ENCODE assay signal across 4 fruit fly cellular contexts in genomic region chr3R:7522266-7522955, dm6.
TF ChIP-seq lines count a peak whose summit lies in the region.

No protein-coding gene starts in this region.

- TF ChIP-seq CTCF in whole organism, embryonic (GFP tag; optimal IDR thresholded peaks at IDR 0.05; lab: Kevin White, UChicago), result no peak

TF ChIP-seq in whole organism, adult, 20 proteins besides CTCF, POLR2A, EP300 and RAD21:
- TF ChIP-seq CG14711 (tag; optimal IDR thresholded peaks at IDR 0.05; lab: Kevin White, UChicago) (peak; percentile 16), tj (GFP tag; optimal IDR thresholded peaks at IDR 0.05; lab: Kevin White, UChicago) (no peak), CG12768 (GFP tag; optimal IDR thresholded peaks at IDR 0.05; lab: Kevin White, UChicago) (peak; percentile 44), pad (GFP tag; optimal IDR thresholded peaks at IDR 0.05; lab: Kevin White, UChicago) (no peak), Crg-1 (GFP tag; optimal IDR thresholded peaks at IDR 0.05; lab: Kevin White, UChicago) (peak; percentile 60), CG7101 (tag; optimal IDR thresholded peaks at IDR 0.05; lab: Kevin White, UChicago) (peak; percentile 65), ovo (GFP tag; optimal IDR thresholded peaks at IDR 0.05; lab: Kevin White, UChicago) (peak; percentile 27), CG7045 (GFP tag; optimal IDR thresholded peaks at IDR 0.05; lab: Kevin White, UChicago) (peak; percentile 5), Mnt (GFP tag; optimal IDR thresholded peaks at IDR 0.05; lab: Kevin White, UChicago) (peak; percentile 10), cnc (optimal IDR thresholded peaks at IDR 0.05; lab: Kevin White, UChicago) (peak in 1 of 2 experiments; percentile 31), CG1620 (GFP tag; optimal IDR thresholded peaks at IDR 0.05; lab: Kevin White, UChicago) (no peak), Clk (GFP tag; optimal IDR thresholded peaks at IDR 0.05; lab: Kevin White, UChicago) (no peak), CG5204 (GFP tag; optimal IDR thresholded peaks at IDR 0.05; lab: Kevin White, UChicago) (peak; percentile 20), toe (GFP tag; optimal IDR thresholded peaks at IDR 0.05; lab: Kevin White, UChicago) (peak; percentile 26), CG33017 (tag; optimal IDR thresholded peaks at IDR 0.05; lab: Kevin White, UChicago) (peak; percentile 59), cic (GFP tag; optimal IDR thresholded peaks at IDR 0.05; lab: Kevin White, UChicago) (peak; percentile 24), kay (GFP tag; lab: Kevin White, UChicago; ENCODE audit: borderline replicate concordance) (peak; percentile 61)

TF ChIP-seq in whole organism, embryonic, 481 proteins besides CTCF, POLR2A, EP300 and RAD21:
- TF ChIP-seq CG18599 (GFP tag; optimal IDR thresholded peaks at IDR 0.05; lab: Kevin White, UChicago), result peak; percentile 22
- TF ChIP-seq mirr (GFP tag; optimal IDR thresholded peaks at IDR 0.05; lab: Kevin White, UChicago), result peak; percentile 44
- peak; percentile 5 for TF ChIP-seq CG15696 (tag; optimal IDR thresholded peaks at IDR 0.05; lab: Kevin White, UChicago)
- TF ChIP-seq CG33557 (GFP tag; optimal IDR thresholded peaks at IDR 0.05; lab: Kevin White, UChicago), result peak; percentile 12
- TF ChIP-seq CG7987 (GFP tag; optimal IDR thresholded peaks at IDR 0.05; lab: Kevin White, UChicago), result peak; percentile 6
- TF ChIP-seq CG1024 (GFP tag; IDR thresholded peaks at IDR 0.05; lab: Robert Waterston, UW), result no peak
- TF ChIP-seq fd3F (GFP tag; optimal IDR thresholded peaks at IDR 0.05; lab: Kevin White, UChicago), result no peak
- TF ChIP-seq Med (GFP tag; lab: Kevin White, UChicago), result peak; percentile 58
- peak; percentile 67 for TF ChIP-seq sens (GFP tag; lab: Kevin White, UChicago)
- peak; percentile 52 for TF ChIP-seq exex (tag; optimal IDR thresholded peaks at IDR 0.05; lab: Kevin White, UChicago)
- peak; percentile 4 for TF ChIP-seq PHDP (tag; optimal IDR thresholded peaks at IDR 0.05; lab: Kevin White, UChicago)
- TF ChIP-seq abd-A (tag; optimal IDR thresholded peaks at IDR 0.05; lab: Kevin White, UChicago), result peak; percentile 52
- peak; percentile 51 for TF ChIP-seq CG34376 (GFP tag; optimal IDR thresholded peaks at IDR 0.05; lab: Kevin White, UChicago)
- TF ChIP-seq CG11456 (GFP tag; IDR thresholded peaks at IDR 0.05; lab: Robert Waterston, UW), result no peak
TF ChIP-seq in whole organism, embryonic: peak in this region for 11.

TF ChIP-seq in whole organism, prepupa, 60 proteins besides CTCF, POLR2A, EP300 and RAD21:
- TF ChIP-seq CG6276 (GFP tag; optimal IDR thresholded peaks at IDR 0.05; lab: Kevin White, UChicago), result peak; percentile 70
- no peak for TF ChIP-seq lz (GFP tag; optimal IDR thresholded peaks at IDR 0.05; lab: Kevin White, UChicago)
- no peak for TF ChIP-seq CG16779 (tag; optimal IDR thresholded peaks at IDR 0.05; lab: Kevin White, UChicago)
- TF ChIP-seq Lpt (GFP tag; optimal IDR thresholded peaks at IDR 0.05; lab: Kevin White, UChicago), result no peak
- TF ChIP-seq fd85E (GFP tag; optimal IDR thresholded peaks at IDR 0.05; lab: Kevin White, UChicago), result no peak
- no peak for TF ChIP-seq cyc (GFP tag; optimal IDR thresholded peaks at IDR 0.05; lab: Kevin White, UChicago)
- no peak for TF ChIP-seq Blimp-1 (GFP tag; optimal IDR thresholded peaks at IDR 0.05; lab: Kevin White, UChicago)
- no peak for TF ChIP-seq CG10631 (GFP tag; optimal IDR thresholded peaks at IDR 0.05; lab: Kevin White, UChicago)
- TF ChIP-seq CG6792 (GFP tag; optimal IDR thresholded peaks at IDR 0.05; lab: Kevin White, UChicago), result no peak
- no peak for TF ChIP-seq Hr39 (GFP tag; optimal IDR thresholded peaks at IDR 0.05; lab: Kevin White, UChicago)
- TF ChIP-seq acj6 (GFP tag; optimal IDR thresholded peaks at IDR 0.05; lab: Kevin White, UChicago), result no peak
- TF ChIP-seq fkh (GFP tag; optimal IDR thresholded peaks at IDR 0.05; lab: Kevin White, UChicago), result peak; percentile 20
- no peak for TF ChIP-seq Smox (GFP tag; optimal IDR thresholded peaks at IDR 0.05; lab: Kevin White, UChicago)
- peak; percentile 91 for TF ChIP-seq svp (GFP tag; lab: Kevin White, UChicago)
- TF ChIP-seq eg (GFP tag; IDR thresholded peaks at IDR 0.05; lab: Robert Waterston, UW), result no peak
- no peak for TF ChIP-seq CG3032 (tag; optimal IDR thresholded peaks at IDR 0.05; lab: Kevin White, UChicago)
- no peak for TF ChIP-seq Eip93F (GFP tag; optimal IDR thresholded peaks at IDR 0.05; lab: Kevin White, UChicago)

TF ChIP-seq in whole organism, pupa, 21 proteins besides CTCF, POLR2A, EP300 and RAD21:
- TF ChIP-seq CG8159 (tag; optimal IDR thresholded peaks at IDR 0.05; lab: Kevin White, UChicago) (peak; percentile 3), Pif1A (GFP tag; optimal IDR thresholded peaks at IDR 0.05; lab: Kevin White, UChicago) (no peak), CG8301 (tag; optimal IDR thresholded peaks at IDR 0.05; lab: Kevin White, UChicago) (no peak)
